Worm (Caenorhabditis elegans) whole organism, early embryonic: ENCODE measurements around the gene F28B12.6.

Experiments used
- B0310.2 ChIP-seq: sonication (generic microtip); optimal IDR thresholded peaks from 2 replicates; lab custom pipeline; 2016; ENCODE audit warnings: mild to moderate bottlenecking, missing genetic modification characterization, missing compliant biosample characterization
- F13C5.2 ChIP-seq: sonication (generic microtip); optimal IDR thresholded peaks from 2 replicates; lab custom pipeline; 2017; ENCODE audit warnings: mild to moderate bottlenecking, missing genetic modification characterization, inconsistent platforms, missing compliant biosample characterization
- aly-1 ChIP-seq: sonication (generic microtip); optimal IDR thresholded peaks from 2 replicates; lab custom pipeline; 2016; ENCODE audit warnings: missing genetic modification characterization, missing compliant biosample characterization
- ama-1 ChIP-seq: fragments of 150-350 bp; optimal IDR thresholded peaks from 2 replicates; lab custom pipeline; 2014
- ceh-36 ChIP-seq: sonication (generic microtip); optimal IDR thresholded peaks from 2 replicates; lab custom pipeline; 2016; ENCODE audit warnings: missing genetic modification characterization, inconsistent platforms, missing compliant biosample characterization
- flt-1 ChIP-seq: fragments of 200-800 bp; sonication (Bioruptor generic); IDR thresholded peaks from 2 replicates; pipeline ENCODE4 v1.3.6; 2022; ENCODE audit warnings: missing genetic modification characterization, missing compliant biosample characterization
- hnd-1 ChIP-seq: sonication (generic microtip); optimal IDR thresholded peaks from 2 replicates; lab custom pipeline; 2016; ENCODE audit warnings: missing genetic modification characterization, missing compliant biosample characterization
- tbx-37 ChIP-seq: fragments of 200-800 bp; sonication (Bioruptor generic); conservative IDR thresholded peaks from 2 replicates; pipeline ENCODE4 v1.3.6; 2022; ENCODE audit warnings: missing genetic modification reagents, missing genetic modification characterization, missing compliant biosample characterization

ce11 chrII:5928502-5928901, 12.2 kb upstream of the F28B12.6 start, which contains the start of gene egl-44:
- no peak for TF ChIP-seq ceh-36 (tag; lab: Kevin White, UChicago)
- no peak for TF ChIP-seq flt-1 (GFP tag; lab: Robert Waterston, UW)
- TF ChIP-seq B0310.2 (tag; lab: Kevin White, UChicago), result no peak
- no peak for TF ChIP-seq tbx-37 (GFP tag; lab: Robert Waterston, UW)
- no peak for TF ChIP-seq F13C5.2 (tag; lab: Kevin White, UChicago)
- no peak for TF ChIP-seq hnd-1 (tag; lab: Kevin White, UChicago)
- no peak for TF ChIP-seq ama-1 (lab: Kevin White, UChicago)
- no peak for TF ChIP-seq aly-1
